Worm (Caenorhabditis elegans) whole organism, young adult: ENCODE measurements around the gene C38C5.1.

Experiments
- B0035.1 ChIP-seq: sonication (generic microtip); optimal IDR thresholded peaks from 2 replicates; lab custom pipeline; 2016; ENCODE audit warnings: missing genetic modification characterization, mild to moderate bottlenecking, missing compliant biosample characterization, missing genotype, missing genetic modification reagents
- B0261.1 ChIP-seq: sonication (generic microtip); optimal IDR thresholded peaks from 2 replicates; lab custom pipeline; 2016; ENCODE audit warnings: mild to moderate bottlenecking, missing genetic modification characterization, moderate library complexity, missing compliant biosample characterization
- C17E4.6 ChIP-seq: fragments of 200-800 bp; sonication (Bioruptor generic); IDR thresholded peaks from 2 replicates; pipeline ENCODE4 v1.3.6; 2022; ENCODE audit warnings: missing genetic modification reagents, missing genetic modification characterization, missing compliant biosample characterization
- F23B12.7 ChIP-seq: sonication (generic microtip); optimal IDR thresholded peaks from 2 replicates; lab custom pipeline; 2017; ENCODE audit warnings: missing genetic modification characterization, mild to moderate bottlenecking, missing compliant biosample characterization, antibody characterized with exemption, moderate library complexity; ENCODE audit not compliant: insufficient read depth
- F49E8.2 ChIP-seq: sonication (generic microtip); optimal IDR thresholded peaks from 3 replicates; lab custom pipeline; 2017; ENCODE audit warnings: missing genetic modification characterization, mild to moderate bottlenecking, missing compliant biosample characterization, antibody characterized with exemption, moderate library complexity; ENCODE audit not compliant: insufficient read depth
- F57A8.1 ChIP-seq: fragments of 200-800 bp; sonication (Bioruptor generic); optimal IDR thresholded peaks from 2 replicates; lab custom pipeline; 2018; ENCODE audit warnings: mild to moderate bottlenecking, missing genetic modification characterization, moderate library complexity, missing compliant biosample characterization
- K12H6.12 ChIP-seq: fragments of 200-800 bp; sonication (Bioruptor generic); optimal IDR thresholded peaks from 2 replicates; lab custom pipeline; 2018; ENCODE audit warnings: mild to moderate bottlenecking, missing genetic modification characterization, missing compliant biosample characterization
- T07F8.4 ChIP-seq: sonication (generic microtip); optimal IDR thresholded peaks from 2 replicates; lab custom pipeline; 2016; ENCODE audit warnings: mild to moderate bottlenecking, missing genetic modification characterization, moderate library complexity, missing compliant biosample characterization
- Y53F4B.3 ChIP-seq: fragments of 200-800 bp; sonication (Bioruptor generic); IDR thresholded peaks from 2 replicates; pipeline ENCODE4 v1.3.6; 2022; ENCODE audit warnings: missing genetic modification reagents, missing genetic modification characterization, missing compliant biosample characterization
- ZK185.1 ChIP-seq: sonication (generic microtip); optimal IDR thresholded peaks from 2 replicates; lab custom pipeline; 2016; ENCODE audit warnings: mild to moderate bottlenecking, missing genetic modification characterization, missing compliant biosample characterization; ENCODE audit not compliant: poor library complexity, severe bottlenecking
- aptf-2 ChIP-seq: fragments of 200-800 bp; sonication (Bioruptor generic); conservative IDR thresholded peaks from 2 replicates; pipeline ENCODE4 v1.3.6; 2022; ENCODE audit warnings: missing genetic modification reagents, missing genetic modification characterization, missing compliant biosample characterization
- atf-7 ChIP-seq: sonication (generic microtip); optimal IDR thresholded peaks from 2 replicates; lab custom pipeline; 2017; ENCODE audit warnings: mild to moderate bottlenecking, missing genetic modification characterization, missing compliant biosample characterization
- attf-5 ChIP-seq: fragments of 200-800 bp; sonication (Bioruptor generic); optimal IDR thresholded peaks from 2 replicates; lab custom pipeline; 2018; ENCODE audit warnings: mild to moderate bottlenecking, missing genetic modification characterization, missing compliant biosample characterization
- bed-1 ChIP-seq: fragments of 200-800 bp; sonication (Bioruptor generic); IDR thresholded peaks from 2 replicates; pipeline ENCODE4 v1.3.6; 2022; ENCODE audit warnings: missing genetic modification reagents, missing genetic modification characterization, missing compliant biosample characterization
- ccch-3 ChIP-seq: fragments of 200-800 bp; sonication (Bioruptor generic); optimal IDR thresholded peaks from 2 replicates; lab custom pipeline; 2018; ENCODE audit warnings: mild to moderate bottlenecking, missing genetic modification characterization, missing compliant biosample characterization
- ceh-91 ChIP-seq: fragments of 200-800 bp; sonication (Bioruptor generic); IDR thresholded peaks from 2 replicates; pipeline ENCODE4 v1.3.6; 2022; ENCODE audit warnings: missing genetic modification reagents, missing genetic modification characterization, missing compliant biosample characterization
- chd-7 ChIP-seq: sonication (generic microtip); optimal IDR thresholded peaks from 2 replicates; lab custom pipeline; 2016; ENCODE audit warnings: mild to moderate bottlenecking, missing genetic modification characterization, moderate library complexity, missing compliant biosample characterization
- dox-1 ChIP-seq: fragments of 200-800 bp; sonication (Bioruptor generic); IDR thresholded peaks from 2 replicates; pipeline ENCODE4 v1.3.6; 2022; ENCODE audit warnings: missing genetic modification reagents, missing genetic modification characterization, missing compliant biosample characterization
- dpff-1 ChIP-seq: sonication (generic microtip); optimal IDR thresholded peaks from 2 replicates; lab custom pipeline; 2017; ENCODE audit warnings: mild to moderate bottlenecking, missing genetic modification characterization, missing compliant biosample characterization
- egrh-3 ChIP-seq: fragments of 200-800 bp; sonication (Bioruptor generic); IDR thresholded peaks from 2 replicates; pipeline ENCODE4 v1.3.6; 2022; ENCODE audit warnings: missing genetic modification reagents, missing genetic modification characterization, missing compliant biosample characterization
- ekl-4 ChIP-seq: fragments of 200-800 bp; sonication (Bioruptor generic); IDR thresholded peaks from 2 replicates; pipeline ENCODE4 v1.3.6; 2022; ENCODE audit warnings: missing genetic modification reagents, missing genetic modification characterization, missing compliant biosample characterization
- him-1 ChIP-seq: sonication (generic microtip); optimal IDR thresholded peaks from 2 replicates; lab custom pipeline; 2016; ENCODE audit warnings: missing genotype, missing genetic modification reagents, missing genetic modification characterization, missing compliant biosample characterization
- hlh-12 ChIP-seq: sonication (generic microtip); optimal IDR thresholded peaks from 2 replicates; lab custom pipeline; 2016; ENCODE audit warnings: missing genetic modification characterization, missing compliant biosample characterization
- lag-1 ChIP-seq: fragments of 200-800 bp; sonication (Bioruptor generic); IDR thresholded peaks from 2 replicates; pipeline ENCODE4 v1.3.6; 2022; ENCODE audit warnings: missing genetic modification reagents, missing genetic modification characterization, missing compliant biosample characterization
- lin-54 ChIP-seq: fragments of 200-800 bp; sonication (Bioruptor generic); optimal IDR thresholded peaks from 2 replicates; lab custom pipeline; 2018; ENCODE audit warnings: mild to moderate bottlenecking, missing genetic modification characterization, missing compliant biosample characterization
- lsl-1 ChIP-seq: fragments of 200-800 bp; sonication (Bioruptor generic); optimal IDR thresholded peaks from 2 replicates; lab custom pipeline; 2018; ENCODE audit warnings: mild to moderate bottlenecking, missing genetic modification characterization, moderate library complexity, missing compliant biosample characterization
- mcd-1 ChIP-seq: fragments of 200-800 bp; sonication (Bioruptor generic); IDR thresholded peaks from 2 replicates; pipeline ENCODE4 v1.3.6; 2022; ENCODE audit warnings: missing genetic modification reagents, missing genetic modification characterization, missing compliant biosample characterization
- mel-28 ChIP-seq: sonication (generic microtip); optimal IDR thresholded peaks from 2 replicates; lab custom pipeline; 2016; ENCODE audit warnings: borderline replicate concordance, mild to moderate bottlenecking, missing genetic modification characterization, missing compliant biosample characterization
- nfya-2 ChIP-seq: fragments of 200-800 bp; sonication (Bioruptor generic); IDR thresholded peaks from 2 replicates; pipeline ENCODE4 v1.3.6; 2022; ENCODE audit warnings: missing genetic modification reagents, missing genetic modification characterization, missing compliant biosample characterization
- nhr-120 ChIP-seq: fragments of 200-800 bp; sonication (Bioruptor generic); IDR thresholded peaks from 2 replicates; pipeline ENCODE4 v1.3.6; 2022; ENCODE audit warnings: missing genetic modification characterization, missing compliant biosample characterization
- nhr-27 ChIP-seq: fragments of 200-800 bp; sonication (Bioruptor generic); optimal IDR thresholded peaks from 2 replicates; lab custom pipeline; 2018; ENCODE audit warnings: mild to moderate bottlenecking, missing genetic modification characterization, moderate library complexity, missing compliant biosample characterization
- pbrm-1 ChIP-seq: fragments of 200-800 bp; sonication (Bioruptor generic); IDR thresholded peaks from 2 replicates; pipeline ENCODE4 v1.3.6; 2022; ENCODE audit warnings: missing genetic modification reagents, missing genetic modification characterization, missing compliant biosample characterization
- pha-4 ChIP-seq: fragments of 150-350 bp; sonication (generic microtip); optimal IDR thresholded peaks from 2 replicates; lab custom pipeline; 2014; ENCODE audit warnings: missing biosample characterization, missing genetic modification reagents, missing genetic modification characterization
- repo-1 ChIP-seq: sonication (generic microtip); optimal IDR thresholded peaks from 2 replicates; lab custom pipeline; 2017; ENCODE audit warnings: mild to moderate bottlenecking, missing genetic modification characterization, missing compliant biosample characterization
- snpc-1.1 ChIP-seq: sonication (generic microtip); optimal IDR thresholded peaks from 2 replicates; lab custom pipeline; 2017; ENCODE audit warnings: missing genetic modification characterization, mild to moderate bottlenecking, missing compliant biosample characterization, antibody characterized with exemption, moderate library complexity, missing genotype, missing genetic modification reagents; ENCODE audit not compliant: insufficient read depth
- snpc-3.4 ChIP-seq: sonication (generic microtip); optimal IDR thresholded peaks from 2 replicates; lab custom pipeline; 2017; ENCODE audit warnings: missing genetic modification characterization, mild to moderate bottlenecking, missing compliant biosample characterization, antibody characterized with exemption, moderate library complexity, missing genotype, missing genetic modification reagents
- tbp1 ChIP-seq: fragments of 200-800 bp; sonication (Bioruptor generic); optimal IDR thresholded peaks from 2 replicates; lab custom pipeline; 2018; ENCODE audit warnings: mild to moderate bottlenecking, missing genetic modification characterization, missing compliant biosample characterization
- tbx-9 ChIP-seq: sonication (generic microtip); optimal IDR thresholded peaks from 2 replicates; lab custom pipeline; 2016; ENCODE audit warnings: borderline replicate concordance, missing genetic modification characterization, inconsistent platforms, missing compliant biosample characterization
- xnd-1 ChIP-seq: sonication (generic microtip); optimal IDR thresholded peaks from 2 replicates; lab custom pipeline; 2016; ENCODE audit warnings: missing genotype, missing genetic modification reagents, missing genetic modification characterization, missing compliant biosample characterization
- zfh-2 ChIP-seq: fragments of 200-800 bp; sonication (Bioruptor generic); conservative IDR thresholded peaks from 2 replicates; pipeline ENCODE4 v1.3.6; 2022; ENCODE audit warnings: missing genetic modification reagents, missing genetic modification characterization, missing compliant biosample characterization
- ztf-22 ChIP-seq: fragments of 200-800 bp; sonication (Bioruptor generic); optimal IDR thresholded peaks from 2 replicates; lab custom pipeline; 2018; ENCODE audit warnings: mild to moderate bottlenecking, missing genetic modification characterization, moderate library complexity, missing compliant biosample characterization
- ztf-26 ChIP-seq: sonication (generic microtip); optimal IDR thresholded peaks from 2 replicates; lab custom pipeline; 2017; ENCODE audit warnings: missing genetic modification characterization, missing compliant biosample characterization
- ztf-6 ChIP-seq: fragments of 200-800 bp; sonication (Bioruptor generic); IDR thresholded peaks from 2 replicates; pipeline ENCODE4 v1.3.6; 2022; ENCODE audit warnings: missing genetic modification reagents, missing genetic modification characterization, missing compliant biosample characterization

Gene C38C5.1

DNA sequence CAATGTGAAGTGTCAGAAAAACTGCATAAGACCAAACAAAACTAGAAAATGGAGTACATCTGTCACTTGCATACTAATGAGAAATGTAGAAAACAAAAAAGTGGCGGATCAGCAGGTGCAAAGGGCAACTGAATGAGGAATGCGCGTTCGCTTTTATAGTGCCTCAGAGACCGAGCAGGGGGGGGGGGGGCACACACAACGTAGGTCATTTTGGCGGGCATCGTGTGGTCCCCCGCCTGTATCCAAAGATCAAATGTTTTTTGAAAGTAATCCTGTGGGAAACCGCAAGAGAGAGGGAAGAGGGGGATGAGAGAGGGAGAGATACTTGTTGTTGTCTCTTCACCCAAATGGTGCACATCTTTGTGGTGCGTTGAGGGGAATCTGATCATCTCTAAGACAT is 39.5 kb upstream of the C38C5.1 start (continued):
- TF ChIP-seq atf-7, result no peak
- TF ChIP-seq lag-1, result no peak
- TF ChIP-seq C17E4.6 (GFP tag; lab: Robert Waterston, UW), result no peak
- TF ChIP-seq bed-1 (GFP tag; lab: Robert Waterston, UW), result no peak
- TF ChIP-seq xnd-1 (tag; lab: Kevin White, UChicago), result no peak
- no peak for TF ChIP-seq nhr-27 (tag; lab: Kevin White, UChicago)
- TF ChIP-seq ZK185.1 (tag; lab: Kevin White, UChicago), result no peak
- peak; percentile 48; the same call in 1 of the 2 replicates for TF ChIP-seq egrh-3 (GFP tag; lab: Robert Waterston, UW)
- TF ChIP-seq dpff-1 (tag; lab: Kevin White, UChicago), result no peak
- no peak for TF ChIP-seq mcd-1
- TF ChIP-seq snpc-1.1 (tag; lab: Kevin White, UChicago), result no peak
- TF ChIP-seq snpc-3.4 (tag; lab: Kevin White, UChicago), result no peak
- no peak for TF ChIP-seq F57A8.1
- no peak for TF ChIP-seq chd-7 (tag; lab: Kevin White, UChicago)
- TF ChIP-seq mel-28, result no peak
- TF ChIP-seq B0035.1 (tag; lab: Kevin White, UChicago), result no peak
- no peak; the same call in 1 of the 2 replicates for TF ChIP-seq zfh-2
- TF ChIP-seq ccch-3 (GFP tag; lab: Kevin White, UChicago), result no peak
- no peak for TF ChIP-seq tbp1 (GFP tag; lab: Kevin White, UChicago)
- TF ChIP-seq ztf-26 (tag; lab: Kevin White, UChicago), result no peak
- no peak for TF ChIP-seq pbrm-1 (GFP tag; lab: Robert Waterston, UW)
- TF ChIP-seq T07F8.4 (tag; lab: Kevin White, UChicago), result no peak
- TF ChIP-seq Y53F4B.3 (GFP tag; lab: Robert Waterston, UW), result no peak
- TF ChIP-seq K12H6.12 (tag; lab: Kevin White, UChicago), result no peak
- no peak for TF ChIP-seq ztf-22 (GFP tag; lab: Kevin White, UChicago)
- no peak for TF ChIP-seq ekl-4 (GFP tag; lab: Robert Waterston, UW)
- no peak for TF ChIP-seq attf-5 (GFP tag; lab: Kevin White, UChicago)
- peak; percentile 99 for TF ChIP-seq aptf-2 (GFP tag; lab: Robert Waterston, UW)
- no peak for TF ChIP-seq tbx-9 (tag; lab: Kevin White, UChicago)
- no peak for TF ChIP-seq lin-54 (GFP tag; lab: Kevin White, UChicago)
- no peak for TF ChIP-seq lsl-1 (GFP tag; lab: Kevin White, UChicago)
- TF ChIP-seq dox-1 (GFP tag; lab: Robert Waterston, UW), result peak; percentile 64
- TF ChIP-seq F49E8.2 (tag; lab: Kevin White, UChicago), result no peak
- TF ChIP-seq hlh-12 (tag; lab: Kevin White, UChicago), result no peak
- TF ChIP-seq B0261.1 (tag; lab: Kevin White, UChicago), result no peak
- TF ChIP-seq ceh-91 (GFP tag; lab: Robert Waterston, UW), result no peak
- TF ChIP-seq ztf-6 (GFP tag; lab: Robert Waterston, UW), result no peak
- TF ChIP-seq F23B12.7 (tag; lab: Kevin White, UChicago), result no peak
- TF ChIP-seq pha-4 (tag; lab: Kevin White, UChicago), result no peak
- no peak for TF ChIP-seq him-1 (tag; lab: Kevin White, UChicago)
- TF ChIP-seq repo-1, result no peak
- TF ChIP-seq nfya-2, result no peak
- TF ChIP-seq nhr-120, result 0 out of 2 replicates have a peak, but pooled peaks have one; percentile 6
